Fruit fly (Drosophila melanogaster): ENCODE measurements around the gene Paip2.

dm6 chr3R:12974447-12974846, 6.1 kb upstream of the Paip2 start:
- TF ChIP-seq CTCF (optimal IDR thresholded peaks at IDR 0.05), result no peak
- TF ChIP-seq CG8478 (optimal IDR thresholded peaks at IDR 0.05), result no peak

All from S2 (cell line).